Worm (Caenorhabditis elegans) whole organism, late embryonic: ENCODE measurements around the gene Y56A3A.22.

Source experiments
- T23F11.4 ChIP-seq: fragments of 200-800 bp; sonication (Bioruptor generic); optimal IDR thresholded peaks from 2 replicates; lab custom pipeline; 2018; ENCODE audit warnings: mild to moderate bottlenecking, missing genetic modification characterization, missing compliant biosample characterization
- ama-1 ChIP-seq: fragments of 150-350 bp; optimal IDR thresholded peaks from 2 replicates; lab custom pipeline; 2014
- ets-4 ChIP-seq: sonication (generic microtip); optimal IDR thresholded peaks from 2 replicates; lab custom pipeline; 2016; ENCODE audit warnings: missing genetic modification characterization, missing compliant biosample characterization
- fkh-10 ChIP-seq: fragments of 150-350 bp; optimal IDR thresholded peaks from 2 replicates; lab custom pipeline; 2014; ENCODE audit warnings: missing biosample characterization, missing genetic modification reagents, missing genetic modification characterization
- hlh-8 ChIP-seq: sonication (generic microtip); optimal IDR thresholded peaks from 2 replicates; lab custom pipeline; 2016; ENCODE audit warnings: missing genotype, missing genetic modification characterization, missing compliant biosample characterization
- mec-3 ChIP-seq: sonication (generic microtip); optimal IDR thresholded peaks from 2 replicates; lab custom pipeline; 2016; ENCODE audit warnings: borderline replicate concordance, missing genetic modification characterization, missing compliant biosample characterization
- nhr-11 ChIP-seq: fragments of 150-350 bp; optimal IDR thresholded peaks from 2 replicates; lab custom pipeline; 2014; ENCODE audit warnings: missing biosample characterization, missing genetic modification characterization
- pqm-1 ChIP-seq: sonication (generic microtip); optimal IDR thresholded peaks from 2 replicates; lab custom pipeline; 2016; ENCODE audit warnings: missing genetic modification characterization, missing compliant biosample characterization
- rnt-1 ChIP-seq: sonication (generic microtip); optimal IDR thresholded peaks from 2 replicates; lab custom pipeline; 2016; ENCODE audit warnings: missing genetic modification characterization, missing compliant biosample characterization

- TF ChIP-seq pqm-1 (tag; lab: Kevin White, UChicago) (no peak), fkh-10 (GFP tag; lab: Kevin White, UChicago) (no peak), mec-3 (no peak), rnt-1 (tag; lab: Kevin White, UChicago) (no peak), ama-1 (lab: Kevin White, UChicago) (no peak), nhr-11 (no peak), T23F11.4 (GFP tag; lab: Kevin White, UChicago) (no peak), ets-4 (no peak), hlh-8 (tag; lab: Kevin White, UChicago) (no peak)
Observed at ce11 chrIII:11876130-11876529, 45.4 kb upstream of the Y56A3A.22 start.
